Fruit fly (Drosophila melanogaster): ENCODE data around the gene CG12811.

Gene CG12811

dm6 chr3R:10066470-10066869 lies 17.9 kb upstream of the CG12811 start, which contains the start of gene CG33783:
TSS of gene CG33783 (plus strand) at chr3R:10066770.
- no peak for TF ChIP-seq Sox15 (GFP tag; optimal IDR thresholded peaks at IDR 0.05)

dm6 chr3R:10063707-10064106 lies 15.1 kb upstream of the CG12811 start, which contains the start of gene CG33631:
TSS of gene CG33631 (plus strand) at chr3R:10064007.
- TF ChIP-seq Gug (GFP tag; IDR thresholded peaks at IDR 0.05) (no peak), dsx (GFP tag; optimal IDR thresholded peaks at IDR 0.05; ENCODE audit: poor library complexity, severe bottlenecking) (no peak), Met (GFP tag; optimal IDR thresholded peaks at IDR 0.05) (no peak), CG6854 (GFP tag; optimal IDR thresholded peaks at IDR 0.05) (no peak), Lpt (GFP tag; optimal IDR thresholded peaks at IDR 0.05) (no peak), CG6792 (GFP tag; optimal IDR thresholded peaks at IDR 0.05) (no peak), achi (GFP tag; optimal IDR thresholded peaks at IDR 0.05) (no peak), CG31627 (GFP tag; optimal IDR thresholded peaks at IDR 0.05) (no peak), fd85E (GFP tag; optimal IDR thresholded peaks at IDR 0.05) (no peak), Smox (GFP tag; optimal IDR thresholded peaks at IDR 0.05) (no peak), Ets21C (GFP tag; optimal IDR thresholded peaks at IDR 0.05) (no peak), CG8632 (GFP tag; optimal IDR thresholded peaks at IDR 0.05) (no peak), spab (GFP tag; optimal IDR thresholded peaks at IDR 0.05) (no peak), dac (GFP tag; optimal IDR thresholded peaks at IDR 0.05) (no peak), Hr4 (GFP tag; optimal IDR thresholded peaks at IDR 0.05) (no peak), topi (GFP tag; optimal IDR thresholded peaks at IDR 0.05) (no peak), CG6163 (GFP tag; IDR thresholded peaks at IDR 0.05) (no peak), esn (GFP tag; optimal IDR thresholded peaks at IDR 0.05) (no peak)

dm6 chr3R:10062324-10062723 lies 13.7 kb upstream of the CG12811 start, which contains the start of gene CG33630:
TSS of gene CG33630 (plus strand) at chr3R:10062624.
- TF ChIP-seq vri (GFP tag; optimal IDR thresholded peaks at IDR 0.05) (no peak), CG15336 (GFP tag; IDR thresholded peaks at IDR 0.05) (no peak), Sox15 (GFP tag; optimal IDR thresholded peaks at IDR 0.05) (no peak)

- no peak for TF ChIP-seq Sox102F (GFP tag; optimal IDR thresholded peaks at IDR 0.05)
Observed at dm6 chr3R:10059952-10060351, 11.4 kb upstream of the CG12811 start, which contains the start of gene Npc2c. TSS of gene Npc2c (plus strand) at chr3R:10060252.

dm6 chr3R:10059358-10059757 lies 10.8 kb upstream of the CG12811 start:
- no peak for TF ChIP-seq CG11902 (GFP tag; optimal IDR thresholded peaks at IDR 0.05)
- no peak for TF ChIP-seq Blimp-1 (GFP tag; optimal IDR thresholded peaks at IDR 0.05)
- TF ChIP-seq vri (GFP tag; optimal IDR thresholded peaks at IDR 0.05), result peak; percentile 27

dm6 chr3R:10056647-10057046 lies 8.1 kb upstream of the CG12811 start:
- TF ChIP-seq CG11294 (GFP tag; IDR thresholded peaks at IDR 0.05) (no peak), svp (GFP tag) (no peak), CG31627 (GFP tag; optimal IDR thresholded peaks at IDR 0.05) (no peak), net (GFP tag; optimal IDR thresholded peaks at IDR 0.05) (no peak), Ets21C (GFP tag; optimal IDR thresholded peaks at IDR 0.05) (no peak), CG16779 (tag; optimal IDR thresholded peaks at IDR 0.05) (no peak)

- TF ChIP-seq Ets96B (tag; optimal IDR thresholded peaks at IDR 0.05) (no peak), Hr38 (GFP tag; optimal IDR thresholded peaks at IDR 0.05) (no peak), acj6 (GFP tag; optimal IDR thresholded peaks at IDR 0.05) (no peak), CG3032 (tag; optimal IDR thresholded peaks at IDR 0.05) (no peak), svp (GFP tag) (no peak), Eip78C (GFP tag) (no peak), ss (GFP tag; optimal IDR thresholded peaks at IDR 0.05) (no peak), Sox14 (GFP tag; optimal IDR thresholded peaks at IDR 0.05) (no peak), vri (GFP tag; optimal IDR thresholded peaks at IDR 0.05) (no peak), fd85E (GFP tag; optimal IDR thresholded peaks at IDR 0.05) (no peak), CG6792 (GFP tag; optimal IDR thresholded peaks at IDR 0.05) (no peak), CG31627 (GFP tag; optimal IDR thresholded peaks at IDR 0.05) (no peak), Hr4 (GFP tag; optimal IDR thresholded peaks at IDR 0.05) (no peak), Smox (GFP tag; optimal IDR thresholded peaks at IDR 0.05) (no peak), Met (GFP tag; optimal IDR thresholded peaks at IDR 0.05) (no peak), Eip93F (GFP tag; optimal IDR thresholded peaks at IDR 0.05) (no peak), topi (GFP tag; optimal IDR thresholded peaks at IDR 0.05) (no peak), Lpt (GFP tag; optimal IDR thresholded peaks at IDR 0.05) (no peak), Sox102F (GFP tag; optimal IDR thresholded peaks at IDR 0.05) (no peak)
Observed at dm6 chr3R:10055951-10056350, 7.4 kb upstream of the CG12811 start, which contains the start of gene Npc2d. TSS of gene Npc2d (minus strand) at chr3R:10056083.
